Fruit fly (Drosophila melanogaster) whole organism, prepupa: Measurements from ENCODE around the gene CG2698.

Source experiments
- Blimp-1 ChIP-seq: fragments of 200-800 bp; sonication (Bioruptor generic); optimal IDR thresholded peaks from 3 replicates; lab custom pipeline; 2017; ENCODE audit warnings: missing biosample characterization, missing genetic modification characterization, mild to moderate bottlenecking, moderate library complexity, missing genetic modification reagents
- CG10631 ChIP-seq: fragments of 200-800 bp; sonication (Bioruptor generic); optimal IDR thresholded peaks from 2 replicates; lab custom pipeline; 2016; ENCODE audit warnings: missing biosample characterization, missing genetic modification characterization
- CG11294 ChIP-seq: fragments of 200-800 bp; sonication (Bioruptor generic); IDR thresholded peaks from 2 replicates; pipeline ENCODE4 v1.3.6; 2022; ENCODE audit warnings: missing biosample characterization, missing genetic modification characterization
- CG11762 ChIP-seq: fragments of 200-800 bp; sonication (Bioruptor generic); optimal IDR thresholded peaks from 3 replicates; lab custom pipeline; 2016; ENCODE audit warnings: missing biosample characterization, missing genetic modification characterization; ENCODE audit not compliant: insufficient read depth
- CG1621 ChIP-seq: fragments of 200-800 bp; sonication (Bioruptor generic); optimal IDR thresholded peaks from 3 replicates; lab custom pipeline; 2018; ENCODE audit warnings: missing biosample characterization, mild to moderate bottlenecking, missing genetic modification characterization
- CG16779 ChIP-seq: fragments of 200-800 bp; sonication (Bioruptor generic); optimal IDR thresholded peaks from 3 replicates; lab custom pipeline; 2017; ENCODE audit warnings: missing biosample characterization, mild to moderate bottlenecking, missing genetic modification characterization
- CG31627 ChIP-seq: fragments of 200-800 bp; sonication (Bioruptor generic); optimal IDR thresholded peaks from 3 replicates; lab custom pipeline; 2016; ENCODE audit warnings: missing biosample characterization, missing genetic modification characterization
- CG32006 ChIP-seq: fragments of 200-800 bp; sonication (Bioruptor generic); optimal IDR thresholded peaks from 3 replicates; lab custom pipeline; 2017; ENCODE audit warnings: missing biosample characterization, mild to moderate bottlenecking, missing genetic modification characterization
- CG34406 ChIP-seq: fragments of 200-800 bp; sonication (Bioruptor generic); optimal IDR thresholded peaks from 3 replicates; lab custom pipeline; 2016; ENCODE audit warnings: missing biosample characterization, missing genetic modification characterization
- CG4318 ChIP-seq: fragments of 200-800 bp; sonication (Bioruptor generic); optimal IDR thresholded peaks from 3 replicates; lab custom pipeline; 2017; ENCODE audit warnings: missing biosample characterization, mild to moderate bottlenecking, missing genetic modification characterization
- CG6163 ChIP-seq: fragments of 200-800 bp; sonication (Bioruptor generic); IDR thresholded peaks from 3 replicates; pipeline ENCODE4 v1.3.6; 2022; ENCODE audit warnings: missing biosample characterization, missing genetic modification characterization
- CG6276 ChIP-seq: fragments of 200-800 bp; sonication (Bioruptor generic); optimal IDR thresholded peaks from 2 replicates; lab custom pipeline; 2017; ENCODE audit warnings: missing biosample characterization, mild to moderate bottlenecking, missing genetic modification characterization
- CG6792 ChIP-seq: fragments of 200-800 bp; sonication (Bioruptor generic); optimal IDR thresholded peaks from 3 replicates; lab custom pipeline; 2016; ENCODE audit warnings: missing biosample characterization, missing genetic modification characterization
- CG6808 ChIP-seq: fragments of 200-800 bp; sonication (Bioruptor generic); optimal IDR thresholded peaks from 3 replicates; lab custom pipeline; 2017; ENCODE audit warnings: missing biosample characterization, missing genetic modification characterization, mild to moderate bottlenecking, moderate library complexity, missing genetic modification reagents
- CG6854 ChIP-seq: fragments of 200-800 bp; sonication (Bioruptor generic); optimal IDR thresholded peaks from 2 replicates; lab custom pipeline; 2017; ENCODE audit warnings: missing biosample characterization, mild to moderate bottlenecking, missing genetic modification characterization
- CG7368 ChIP-seq: fragments of 200-800 bp; sonication (Bioruptor generic); optimal IDR thresholded peaks from 3 replicates; lab custom pipeline; 2016; ENCODE audit warnings: missing biosample characterization, missing genetic modification characterization
- CG8119 ChIP-seq: fragments of 200-800 bp; sonication (Bioruptor generic); IDR thresholded peaks from 3 replicates; pipeline ENCODE4 v1.3.6; 2022; ENCODE audit warnings: missing biosample characterization, missing genetic modification characterization
- CG8319 ChIP-seq: fragments of 200-800 bp; sonication (Bioruptor generic); optimal IDR thresholded peaks from 3 replicates; lab custom pipeline; 2016; ENCODE audit warnings: missing biosample characterization, missing genetic modification characterization
- CG8632 ChIP-seq: fragments of 200-800 bp; sonication (Bioruptor generic); optimal IDR thresholded peaks from 3 replicates; lab custom pipeline; 2016; ENCODE audit warnings: missing biosample characterization, missing genetic modification characterization
- Eip75B ChIP-seq: fragments of 200-800 bp; sonication (Bioruptor generic); optimal IDR thresholded peaks from 3 replicates; lab custom pipeline; 2016; ENCODE audit warnings: missing biosample characterization, missing genetic modification characterization
- Eip78C ChIP-seq: fragments of 200-800 bp; sonication (Bioruptor generic); peaks from one replicate; lab custom pipeline; 2016; ENCODE audit warnings: missing biosample characterization, missing genetic modification characterization
- Eip93F ChIP-seq: fragments of 200-800 bp; sonication (Bioruptor generic); optimal IDR thresholded peaks from 2 replicates; lab custom pipeline; 2016; ENCODE audit warnings: missing biosample characterization, mild to moderate bottlenecking, missing genetic modification characterization
- Ets21C ChIP-seq: fragments of 200-800 bp; sonication (Bioruptor generic); optimal IDR thresholded peaks from 3 replicates; lab custom pipeline; 2016; ENCODE audit warnings: missing biosample characterization, missing genetic modification characterization
- Gug ChIP-seq: fragments of 200-800 bp; sonication (Bioruptor generic); IDR thresholded peaks from 2 replicates; pipeline ENCODE4 v1.3.6; 2022; ENCODE audit warnings: missing biosample characterization, missing genetic modification characterization
- Hr38 ChIP-seq: sonication (Bioruptor generic); optimal IDR thresholded peaks from 2 replicates; lab custom pipeline; 2016; ENCODE audit warnings: missing biosample characterization, missing genetic modification characterization
- Hr39 ChIP-seq: fragments of 200-800 bp; sonication (Bioruptor generic); optimal IDR thresholded peaks from 2 replicates; lab custom pipeline; 2016; ENCODE audit warnings: missing biosample characterization, missing genetic modification characterization
- Lpt ChIP-seq: fragments of 200-800 bp; sonication (Bioruptor generic); optimal IDR thresholded peaks from 3 replicates; lab custom pipeline; 2016; ENCODE audit warnings: missing biosample characterization, missing genetic modification characterization
- Met ChIP-seq: fragments of 200-800 bp; sonication (Bioruptor generic); optimal IDR thresholded peaks from 3 replicates; lab custom pipeline; 2016; ENCODE audit warnings: missing biosample characterization, missing genetic modification characterization
- OdsH ChIP-seq: fragments of 200-800 bp; sonication (Bioruptor generic); optimal IDR thresholded peaks from 3 replicates; lab custom pipeline; 2016; ENCODE audit warnings: missing biosample characterization, missing genetic modification characterization
- Sox102F ChIP-seq: fragments of 200-800 bp; sonication (Bioruptor generic); optimal IDR thresholded peaks from 2 replicates; lab custom pipeline; 2016; ENCODE audit warnings: missing biosample characterization, mild to moderate bottlenecking, missing genetic modification characterization
- Sox14 ChIP-seq: fragments of 200-800 bp; sonication (Bioruptor generic); optimal IDR thresholded peaks from 3 replicates; lab custom pipeline; 2016; ENCODE audit warnings: missing biosample characterization, missing genetic modification characterization
- Sox15 ChIP-seq: fragments of 200-800 bp; sonication (Bioruptor generic); optimal IDR thresholded peaks from 3 replicates; lab custom pipeline; 2016; ENCODE audit warnings: missing biosample characterization, missing genetic modification characterization
- acj6 ChIP-seq: fragments of 200-800 bp; sonication (Bioruptor generic); optimal IDR thresholded peaks from 3 replicates; lab custom pipeline; 2016; ENCODE audit warnings: missing biosample characterization, missing genetic modification characterization
- cyc ChIP-seq: fragments of 200-800 bp; sonication (Bioruptor generic); optimal IDR thresholded peaks from 3 replicates; lab custom pipeline; 2016; ENCODE audit warnings: missing biosample characterization, missing genetic modification characterization
- dac ChIP-seq: fragments of 200-800 bp; sonication (Bioruptor generic); optimal IDR thresholded peaks from 2 replicates; lab custom pipeline; 2017; ENCODE audit warnings: missing biosample characterization, mild to moderate bottlenecking, missing genetic modification characterization
- dsx ChIP-seq: fragments of 200-800 bp; optimal IDR thresholded peaks from 3 replicates; lab custom pipeline; 2019; ENCODE audit warnings: missing biosample characterization, mild to moderate bottlenecking, missing genetic modification characterization, moderate library complexity; ENCODE audit not compliant: poor library complexity, severe bottlenecking
- esn ChIP-seq: fragments of 200-800 bp; sonication (Bioruptor generic); optimal IDR thresholded peaks from 2 replicates; lab custom pipeline; 2016; ENCODE audit warnings: missing biosample characterization, mild to moderate bottlenecking, missing genetic modification characterization, moderate library complexity
- fd59A ChIP-seq: fragments of 200-800 bp; sonication (Bioruptor generic); optimal IDR thresholded peaks from 2 replicates; lab custom pipeline; 2017; ENCODE audit warnings: missing biosample characterization, mild to moderate bottlenecking, missing genetic modification characterization, missing genetic modification reagents
- fkh ChIP-seq: fragments of 200-800 bp; sonication (Bioruptor generic); optimal IDR thresholded peaks from 3 replicates; lab custom pipeline; 2017; ENCODE audit warnings: missing biosample characterization, mild to moderate bottlenecking, missing genetic modification characterization, moderate library complexity
- lz ChIP-seq: fragments of 200-800 bp; sonication (Bioruptor generic); optimal IDR thresholded peaks from 3 replicates; lab custom pipeline; 2016; ENCODE audit warnings: missing biosample characterization, missing genetic modification characterization
- spab ChIP-seq: fragments of 200-800 bp; sonication (Bioruptor generic); optimal IDR thresholded peaks from 2 replicates; lab custom pipeline; 2017; ENCODE audit warnings: missing biosample characterization, mild to moderate bottlenecking, missing genetic modification characterization, missing genetic modification reagents
- svp ChIP-seq: fragments of 200-800 bp; sonication (Bioruptor generic); peaks from one replicate; lab custom pipeline; 2016; ENCODE audit warnings: missing biosample characterization, missing genetic modification characterization
- vri ChIP-seq: fragments of 200-800 bp; sonication (Bioruptor generic); optimal IDR thresholded peaks from 3 replicates; lab custom pipeline; 2016; ENCODE audit warnings: missing biosample characterization, mild to moderate bottlenecking, missing genetic modification characterization

The CG2698 gene

DNA sequence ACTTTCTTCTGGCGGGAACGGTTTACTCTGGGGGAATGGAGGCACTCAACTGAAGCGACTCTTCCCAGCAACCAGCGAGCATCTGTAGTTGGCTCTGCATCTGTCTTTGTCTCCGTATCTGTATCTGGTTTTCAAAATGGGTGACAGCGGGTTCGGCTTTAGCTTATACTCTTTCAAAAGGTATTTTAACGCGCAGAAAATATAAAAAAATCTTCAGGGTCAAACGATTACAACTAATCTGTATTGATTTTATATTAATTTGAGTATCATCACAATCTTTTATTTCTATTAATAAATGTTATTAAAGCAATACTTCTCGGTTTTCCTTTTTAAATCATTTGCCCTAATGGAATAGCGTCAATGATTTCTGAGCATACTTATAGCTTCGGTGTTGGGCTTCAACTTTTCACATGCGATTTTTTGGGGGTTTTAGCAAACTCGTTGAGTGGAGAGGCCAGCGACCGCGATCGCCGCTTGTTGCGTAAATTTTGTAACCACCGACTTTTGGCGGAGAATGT lies 28.2 kb downstream of the CG2698 start, which contains the start of gene ImpE3 (continued):
- peak; percentile 86 for TF ChIP-seq Eip93F (GFP tag; lab: Kevin White, UChicago)
- TF ChIP-seq Gug (GFP tag; lab: Robert Waterston, UW), result no peak
- peak; percentile 23 for TF ChIP-seq CG10631 (GFP tag; lab: Kevin White, UChicago)
- no peak for TF ChIP-seq Hr38 (GFP tag; lab: Kevin White, UChicago)
- TF ChIP-seq Lpt, result no peak
- TF ChIP-seq Ets21C (GFP tag; lab: Kevin White, UChicago), result peak; percentile 44
- TF ChIP-seq vri (GFP tag; lab: Kevin White, UChicago), result peak; percentile 80
- peak; percentile 41; the same call in 2 of the 3 replicates for TF ChIP-seq CG8119 (GFP tag; lab: Robert Waterston, UW)
- peak; percentile 50 for TF ChIP-seq OdsH (GFP tag; lab: Kevin White, UChicago)
- no peak for TF ChIP-seq spab
- TF ChIP-seq acj6 (GFP tag; lab: Kevin White, UChicago), result peak; percentile 53
- peak; percentile 60 for TF ChIP-seq CG31627 (GFP tag; lab: Kevin White, UChicago)
- peak; percentile 51 for TF ChIP-seq Hr39 (GFP tag; lab: Kevin White, UChicago)
- TF ChIP-seq Sox15 (GFP tag; lab: Kevin White, UChicago), result peak; percentile 29
- peak; percentile 50 for TF ChIP-seq Eip75B
- TF ChIP-seq CG6792 (GFP tag; lab: Kevin White, UChicago), result peak; percentile 45

- no peak for TF ChIP-seq CG6808 (GFP tag; lab: Kevin White, UChicago)
- TF ChIP-seq lz, result no peak
- peak; percentile 93 for TF ChIP-seq fkh (GFP tag; lab: Kevin White, UChicago)
- TF ChIP-seq Blimp-1 (GFP tag; lab: Kevin White, UChicago), result peak; percentile 65
- no peak for TF ChIP-seq Hr39 (GFP tag; lab: Kevin White, UChicago)
- TF ChIP-seq CG8319 (GFP tag; lab: Kevin White, UChicago), result no peak
- no peak for TF ChIP-seq CG11294
- TF ChIP-seq Eip78C (GFP tag; lab: Kevin White, UChicago), result peak; percentile 73
- TF ChIP-seq CG8632, result no peak
- peak; percentile 59 for TF ChIP-seq Sox14 (GFP tag; lab: Kevin White, UChicago)
- no peak for TF ChIP-seq Sox102F (GFP tag; lab: Kevin White, UChicago)
- no peak for TF ChIP-seq CG6276 (GFP tag; lab: Kevin White, UChicago)
- no peak for TF ChIP-seq Gug (GFP tag; lab: Robert Waterston, UW)
- 0 out of 3 replicates have a peak, but pooled peaks have one; percentile 21 for TF ChIP-seq CG6163
- no peak for TF ChIP-seq CG6854 (GFP tag; lab: Kevin White, UChicago)
- peak; percentile 51 for TF ChIP-seq svp (GFP tag; lab: Kevin White, UChicago)
- TF ChIP-seq Met (GFP tag; lab: Kevin White, UChicago), result no peak
Measured at dm6 chr3R:8030151-8030899, 29.0 kb downstream of the CG2698 start, which contains the start of the genes CG10903 and CG2747. CG10903 (plus strand) TSS chr3R:8030411. CG2747 (minus strand) TSS chr3R:8030790.

DNA sequence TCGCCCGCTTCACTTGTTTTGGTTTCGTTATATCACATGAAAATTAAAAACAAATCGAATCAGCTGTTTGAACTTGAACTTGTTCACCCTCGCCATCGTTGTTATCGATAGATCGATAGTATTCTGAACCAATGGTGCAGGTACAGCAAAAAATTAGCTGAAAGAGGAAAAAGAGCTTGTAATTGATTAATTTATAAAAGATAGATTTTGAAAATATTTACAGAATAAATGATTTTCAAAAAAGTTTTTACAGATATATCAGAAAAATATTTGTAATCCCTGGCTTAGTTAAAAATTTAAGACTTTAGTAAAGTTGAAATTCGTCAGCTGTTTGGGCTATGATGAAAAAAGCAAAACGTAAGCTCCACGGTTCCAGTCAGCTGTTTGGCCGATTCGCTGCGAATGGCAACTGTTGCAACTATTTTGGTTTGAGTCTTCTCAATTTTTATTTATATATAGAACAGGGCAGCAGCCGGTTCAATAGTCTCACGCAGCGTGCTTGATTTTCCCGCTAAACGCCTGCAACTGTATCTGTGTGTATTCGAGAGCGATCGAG lies 31.6 kb downstream of the CG2698 start, which contains the start of the genes CG11035 and unc-45:
Gene CG11035 (minus strand): TSS at position 87 of the 556 bp plus-strand sequence.
Gene unc-45 (plus strand): TSS at position 379 of the 556 bp plus-strand sequence.
- no peak for TF ChIP-seq CG16779 (tag; lab: Kevin White, UChicago)
- TF ChIP-seq Hr38 (GFP tag; lab: Kevin White, UChicago), result no peak
- no peak for TF ChIP-seq CG6792 (GFP tag; lab: Kevin White, UChicago)
- TF ChIP-seq lz, result peak; percentile 28
- TF ChIP-seq CG7368 (GFP tag; lab: Kevin White, UChicago), result no peak
- peak; percentile 68 for TF ChIP-seq dsx
- no peak for TF ChIP-seq CG6276 (GFP tag; lab: Kevin White, UChicago)
- TF ChIP-seq Sox15 (GFP tag; lab: Kevin White, UChicago), result no peak
- peak; percentile 28 for TF ChIP-seq cyc (GFP tag; lab: Kevin White, UChicago)
- no peak for TF ChIP-seq CG4318 (GFP tag; lab: Kevin White, UChicago)
- TF ChIP-seq CG34406 (GFP tag; lab: Kevin White, UChicago), result no peak
- no peak for TF ChIP-seq dac (GFP tag; lab: Kevin White, UChicago)
- no peak for TF ChIP-seq fkh (GFP tag; lab: Kevin White, UChicago)
- peak; percentile 28 for TF ChIP-seq CG32006
- no peak for TF ChIP-seq CG1621 (tag; lab: Kevin White, UChicago)
- peak; percentile 58 for TF ChIP-seq vri (GFP tag; lab: Kevin White, UChicago)
- TF ChIP-seq CG6854 (GFP tag; lab: Kevin White, UChicago), result no peak
- no peak for TF ChIP-seq spab
- no peak for TF ChIP-seq Eip93F (GFP tag; lab: Kevin White, UChicago)
- peak; percentile 83 for TF ChIP-seq Eip78C (GFP tag; lab: Kevin White, UChicago)
- peak; percentile 43 for TF ChIP-seq esn (GFP tag; lab: Kevin White, UChicago)
- 0 out of 3 replicates have a peak, but pooled peaks have one; percentile 25 for TF ChIP-seq CG6163
- TF ChIP-seq CG6808 (GFP tag; lab: Kevin White, UChicago), result no peak
- no peak for TF ChIP-seq fd59A (GFP tag; lab: Kevin White, UChicago)
- TF ChIP-seq CG11762 (GFP tag; lab: Kevin White, UChicago), result no peak
- no peak for TF ChIP-seq Sox102F (GFP tag; lab: Kevin White, UChicago)
